Worm (Caenorhabditis elegans): ENCODE results near the gene tre-3.

tre-3 gene

ce11 chrV:11737333-11737732 lies 21.6 kb upstream of the tre-3 start:
- TF ChIP-seq egl-27 (tag; optimal IDR thresholded peaks at IDR 0.05) = no peak
- TF ChIP-seq blmp-1 (tag; optimal IDR thresholded peaks at IDR 0.05) = peak; percentile 1

ce11 chrV:11736896-11737295 lies 21.2 kb upstream of the tre-3 start, which contains the start of gene spe-42:
Gene spe-42 (minus strand): TSS chrV:11736996.
- TF ChIP-seq lin-14 (GFP tag; optimal IDR thresholded peaks at IDR 0.05) (no peak), fkh-10 (GFP tag; optimal IDR thresholded peaks at IDR 0.05) (no peak), nhr-84 (tag; optimal IDR thresholded peaks at IDR 0.05) (no peak), swsn-7 (tag; optimal IDR thresholded peaks at IDR 0.05) (no peak), ceh-8 (GFP tag; optimal IDR thresholded peaks at IDR 0.05) (no peak), lin-39 (tag; optimal IDR thresholded peaks at IDR 0.05) (no peak), ceh-82 (tag; optimal IDR thresholded peaks at IDR 0.05) (no peak), pax-3 (tag; optimal IDR thresholded peaks at IDR 0.05) (no peak), unc-62 (GFP tag; optimal IDR thresholded peaks at IDR 0.05) (no peak), fkh-8 (tag; optimal IDR thresholded peaks at IDR 0.05) (no peak), nhr-90 (tag; optimal IDR thresholded peaks at IDR 0.05; ENCODE audit: poor library complexity) (no peak), elt-3 (tag; optimal IDR thresholded peaks at IDR 0.05) (no peak), ztf-4 (tag; optimal IDR thresholded peaks at IDR 0.05) (no peak), snu-23 (GFP tag; optimal IDR thresholded peaks at IDR 0.05) (no peak)

ce11 chrV:11733460-11733859 lies 17.8 kb upstream of the tre-3 start, which contains the start of gene npp-22:
Gene npp-22 (minus strand): TSS chrV:11733472.
- TF ChIP-seq isw-1 (GFP tag; IDR thresholded peaks at IDR 0.05) (peak; percentile 30; the same call in 1 of the 2 replicates), lir-3 (tag; optimal IDR thresholded peaks at IDR 0.05; ENCODE audit: poor library complexity) (no peak), swsn-7 (tag; optimal IDR thresholded peaks at IDR 0.05) (peak; percentile 66), skn-1 (tag; optimal IDR thresholded peaks at IDR 0.05) (peak; percentile 73), elt-3 (tag; optimal IDR thresholded peaks at IDR 0.05) (peak in 1 of 6 experiments; percentile 49), zip-4 (GFP tag; optimal IDR thresholded peaks at IDR 0.05) (no peak), nhr-90 (tag; optimal IDR thresholded peaks at IDR 0.05; ENCODE audit: poor library complexity) (peak; percentile 56), F16B12.6 (tag; optimal IDR thresholded peaks at IDR 0.05) (peak; percentile 30), blmp-1 (tag; optimal IDR thresholded peaks at IDR 0.05) (peak; percentile 64), nhr-47 (tag; optimal IDR thresholded peaks at IDR 0.05) (peak; percentile 68), tbx-2 (tag; optimal IDR thresholded peaks at IDR 0.05) (peak; percentile 62), sox-4 (tag; optimal IDR thresholded peaks at IDR 0.05) (no peak), unc-86 (tag; optimal IDR thresholded peaks at IDR 0.05) (peak; percentile 33), lin-15B (tag; optimal IDR thresholded peaks at IDR 0.05) (peak; percentile 77), snu-23 (GFP tag; optimal IDR thresholded peaks at IDR 0.05) (peak; percentile 56), nhr-19 (GFP tag; conservative IDR thresholded peaks at IDR 0.05) (peak; percentile 68), ceh-82 (tag; optimal IDR thresholded peaks at IDR 0.05) (peak; percentile 17 to 54 (median 32)), nhr-85 (tag) (peak; percentile 65), nhr-71 (tag; optimal IDR thresholded peaks at IDR 0.05) (peak; percentile 72), dpl-1 (GFP tag; optimal IDR thresholded peaks at IDR 0.05) (peak; percentile 93 to 95 (median 94)), lin-35 (GFP tag; optimal IDR thresholded peaks at IDR 0.05) (peak; percentile 94 to 97), C16A3.4 (tag; optimal IDR thresholded peaks at IDR 0.05) (peak; percentile 65), nhr-28 (tag; optimal IDR thresholded peaks at IDR 0.05) (no peak), nhr-77 (tag; optimal IDR thresholded peaks at IDR 0.05) (peak; percentile 22), xbp-1 (tag; optimal IDR thresholded peaks at IDR 0.05) (peak; percentile 65), tlp-1 (tag; optimal IDR thresholded peaks at IDR 0.05) (no peak), efl-1 (optimal IDR thresholded peaks at IDR 0.05) (peak; percentile 96 to 99), efl-1 (GFP tag; optimal IDR thresholded peaks at IDR 0.05 in 1 of 2) (peak; percentile 96 to 100), mep-1 (tag; optimal IDR thresholded peaks at IDR 0.05) (peak; percentile 45), snpc-4 (tag; optimal IDR thresholded peaks at IDR 0.05) (peak; percentile 36), ztf-11 (tag; optimal IDR thresholded peaks at IDR 0.05) (no peak), mdl-1 (tag; optimal IDR thresholded peaks at IDR 0.05) (peak in 1 of 2 experiments; percentile 30), pax-3 (tag; optimal IDR thresholded peaks at IDR 0.05) (no peak), lin-14 (GFP tag; optimal IDR thresholded peaks at IDR 0.05) (peak; percentile 63), rnt-1 (tag; optimal IDR thresholded peaks at IDR 0.05) (peak; percentile 65), nhr-20 (tag; optimal IDR thresholded peaks at IDR 0.05) (peak; percentile 75), unc-130 (tag; optimal IDR thresholded peaks at IDR 0.05) (peak; percentile 80), ets-5 (GFP tag; IDR thresholded peaks at IDR 0.05) (no peak), egl-13 (tag; optimal IDR thresholded peaks at IDR 0.05) (no peak), lsy-2 (tag; optimal IDR thresholded peaks at IDR 0.05) (peak; percentile 72 to 84)
